Worm (Caenorhabditis elegans): Measurements from ENCODE around the gene col-115.

- TF ChIP-seq him-1 (tag; optimal IDR thresholded peaks at IDR 0.05) (no peak), W03F9.2 (tag; optimal IDR thresholded peaks at IDR 0.05) (no peak)
These were observed 12.3 kb upstream of the col-115 start, which contains the start of gene F57H12.6 for ce11 chrIV:7976210-7976609.
